Worm (Caenorhabditis elegans) whole organism, L3 larva: ENCODE measurements around the gene R05G6.5.
A peak's percentile ranks its signal among the peaks of the same experiment; 100 is the strongest.

ENCODE experiments used
- R02D3.7 ChIP-seq: fragments of 150-350 bp; optimal IDR thresholded peaks from 2 replicates; lab custom pipeline; 2014; ENCODE audit warnings: missing biosample characterization, missing genetic modification characterization
- ZK546.5 ChIP-seq: sonication (generic microtip); optimal IDR thresholded peaks from 2 replicates; lab custom pipeline; 2017; ENCODE audit warnings: missing biosample characterization, missing genetic modification characterization
- ceh-28 ChIP-seq: fragments of 150-350 bp; optimal IDR thresholded peaks from 2 replicates; lab custom pipeline; 2014; ENCODE audit warnings: missing biosample characterization, missing genetic modification reagents, missing genetic modification characterization
- ceh-82 ChIP-seq: fragments of 150-350 bp; optimal IDR thresholded peaks from 2 replicates; lab custom pipeline; 2014; ENCODE audit warnings: missing biosample characterization, missing genetic modification characterization
- elt-1 ChIP-seq: fragments of 150-350 bp; optimal IDR thresholded peaks from 2 replicates; lab custom pipeline; 2014; ENCODE audit warnings: missing biosample characterization, missing genetic modification characterization
- elt-2 ChIP-seq: sonication (generic microtip); optimal IDR thresholded peaks from 2 replicates; lab custom pipeline; 2016; ENCODE audit warnings: missing genetic modification reagents, mild to moderate bottlenecking, missing genetic modification characterization, missing compliant biosample characterization
- elt-3 ChIP-seq, 3 experiments: fragments of 150-350 bp in 1 of 3; sonication (generic microtip) in 2 of 3; optimal IDR thresholded peaks; 2 replicates in 2 of 3; 4 replicates in 1 of 3; lab custom pipeline; 2014 to 2017; ENCODE audit warnings: missing biosample characterization in 3 of 3, missing genetic modification characterization in 3 of 3
- eor-1 ChIP-seq, 2 experiments: fragments of 150-350 bp; optimal IDR thresholded peaks; 2 replicates each; lab custom pipeline; 2014 to 2018; ENCODE audit warnings: missing biosample characterization in 2 of 2, missing genetic modification characterization in 2 of 2
- fkh-10 ChIP-seq: sonication (generic microtip); optimal IDR thresholded peaks from 2 replicates; lab custom pipeline; 2017; ENCODE audit warnings: missing biosample characterization, missing genetic modification reagents, missing genetic modification characterization
- fkh-2 ChIP-seq: fragments of 150-350 bp; optimal IDR thresholded peaks from 2 replicates; lab custom pipeline; 2014; ENCODE audit warnings: missing biosample characterization, missing genetic modification reagents, missing genetic modification characterization
- hmg-11 ChIP-seq: sonication (generic microtip); optimal IDR thresholded peaks from 2 replicates; lab custom pipeline; 2016; ENCODE audit warnings: missing genetic modification characterization, missing compliant biosample characterization
- lin-15B ChIP-seq: fragments of 150-350 bp; optimal IDR thresholded peaks from 2 replicates; lab custom pipeline; 2014; ENCODE audit warnings: missing biosample characterization, missing genetic modification characterization
- lin-39 ChIP-seq: fragments of 150-350 bp; optimal IDR thresholded peaks from 2 replicates; lab custom pipeline; 2018; ENCODE audit warnings: missing biosample characterization, missing genetic modification reagents, missing genetic modification characterization
- lsy-12 ChIP-seq: sonication (generic microtip); optimal IDR thresholded peaks from 2 replicates; lab custom pipeline; 2016; ENCODE audit warnings: mild to moderate bottlenecking, missing genetic modification characterization, missing compliant biosample characterization
- mdl-1 ChIP-seq: fragments of 150-350 bp; optimal IDR thresholded peaks from 2 replicates; lab custom pipeline; 2014; ENCODE audit warnings: missing biosample characterization, missing genetic modification characterization
- nfya-1 ChIP-seq: sonication (generic microtip); optimal IDR thresholded peaks from 2 replicates; lab custom pipeline; 2017; ENCODE audit warnings: missing genetic modification characterization, mild to moderate bottlenecking, missing compliant biosample characterization, antibody characterized with exemption, moderate library complexity; ENCODE audit not compliant: insufficient read depth
- nhr-11 ChIP-seq: fragments of 150-350 bp; optimal IDR thresholded peaks from 2 replicates; lab custom pipeline; 2014; ENCODE audit warnings: missing biosample characterization, missing genetic modification characterization
- nhr-12 ChIP-seq: fragments of 150-350 bp; optimal IDR thresholded peaks from 2 replicates; lab custom pipeline; 2014; ENCODE audit warnings: missing biosample characterization, missing genetic modification characterization
- nhr-23 ChIP-seq: fragments of 150-350 bp; optimal IDR thresholded peaks from 2 replicates; lab custom pipeline; 2014; ENCODE audit warnings: missing biosample characterization, missing genetic modification reagents, missing genetic modification characterization
- nhr-237 ChIP-seq: fragments of 150-350 bp; optimal IDR thresholded peaks from 2 replicates; lab custom pipeline; 2014; ENCODE audit warnings: missing biosample characterization, missing genetic modification characterization
- nhr-28 ChIP-seq: fragments of 150-350 bp; optimal IDR thresholded peaks from 2 replicates; lab custom pipeline; 2014; ENCODE audit warnings: missing biosample characterization, missing genetic modification characterization
- nhr-43 ChIP-seq: sonication (generic microtip); optimal IDR thresholded peaks from 2 replicates; lab custom pipeline; 2016; ENCODE audit warnings: mild to moderate bottlenecking, missing genetic modification characterization, missing compliant biosample characterization; ENCODE audit not compliant: poor library complexity, severe bottlenecking
- nhr-67 ChIP-seq: fragments of 150-350 bp; optimal IDR thresholded peaks from 2 replicates; lab custom pipeline; 2014; ENCODE audit warnings: missing biosample characterization, missing genetic modification characterization
- pha-4 ChIP-seq: fragments of 150-350 bp; optimal IDR thresholded peaks from 2 replicates; lab custom pipeline; 2014; ENCODE audit warnings: missing biosample characterization, missing genetic modification reagents, missing genetic modification characterization
- pqm-1 ChIP-seq: fragments of 150-350 bp; optimal IDR thresholded peaks from 2 replicates; lab custom pipeline; 2017; ENCODE audit warnings: missing biosample characterization, missing genetic modification characterization, inconsistent platforms
- skn-1 ChIP-seq: fragments of 150-350 bp; optimal IDR thresholded peaks from 2 replicates; lab custom pipeline; 2014; ENCODE audit warnings: missing biosample characterization, missing genetic modification characterization
- snpc-4 ChIP-seq: fragments of 150-350 bp; optimal IDR thresholded peaks from 2 replicates; lab custom pipeline; 2014; ENCODE audit warnings: missing biosample characterization, missing genetic modification characterization
- tbx-2 ChIP-seq: sonication (generic microtip); optimal IDR thresholded peaks from 2 replicates; lab custom pipeline; 2016; ENCODE audit warnings: mild to moderate bottlenecking, missing genetic modification characterization, missing compliant biosample characterization

Gene R05G6.5

ce11 chrIV:7497205-7497604, 11.0 kb upstream of the R05G6.5 start:
- TF ChIP-seq lsy-12 (no peak), nhr-28 (no peak), fkh-10 (GFP tag; lab: Kevin White, UChicago) (no peak), skn-1 (tag; lab: Kevin White, UChicago) (no peak), nhr-237 (tag; lab: Kevin White, UChicago) (no peak), fkh-2 (tag; lab: Kevin White, UChicago) (no peak), pqm-1 (tag; lab: Kevin White, UChicago) (peak; percentile 52), ceh-28 (tag; lab: Kevin White, UChicago) (no peak), ZK546.5 (tag; lab: Kevin White, UChicago) (no peak), nhr-12 (tag; lab: Kevin White, UChicago) (no peak), ceh-82 (tag; lab: Kevin White, UChicago) (no peak), eor-1 (tag; optimal IDR thresholded peaks at IDR 0.05; lab: Kevin White, UChicago) (no peak), elt-2 (peak; percentile 50), nhr-67 (no peak), R02D3.7 (tag; lab: Kevin White, UChicago) (no peak), hmg-11 (tag; lab: Kevin White, UChicago) (no peak), tbx-2 (tag; lab: Kevin White, UChicago) (no peak)

- TF ChIP-seq nhr-23 (no peak), hmg-11 (tag; lab: Kevin White, UChicago) (no peak), lin-39 (tag; lab: Kevin White, UChicago) (no peak), tbx-2 (tag; lab: Kevin White, UChicago) (no peak), nhr-11 (tag; lab: Kevin White, UChicago) (no peak), mdl-1 (tag; lab: Kevin White, UChicago) (no peak), ZK546.5 (tag; lab: Kevin White, UChicago) (no peak), fkh-2 (tag; lab: Kevin White, UChicago) (no peak), elt-3 (tag; optimal IDR thresholded peaks at IDR 0.05; lab: Kevin White, UChicago) (no peak), ceh-28 (tag; lab: Kevin White, UChicago) (no peak), nfya-1 (tag; lab: Kevin White, UChicago) (no peak), skn-1 (tag; lab: Kevin White, UChicago) (no peak), nhr-67 (no peak)
Measured at ce11 chrIV:7497750-7498149, 10.4 kb upstream of the R05G6.5 start, which contains the start of gene egas-4. egas-4 (minus strand) TSS chrIV:7497850.

- peak; percentile 63 for TF ChIP-seq snpc-4 (tag; lab: Kevin White, UChicago)
- TF ChIP-seq pha-4 (tag; lab: Kevin White, UChicago), result no peak
- no peak for TF ChIP-seq lin-15B (tag; lab: Kevin White, UChicago)
Measured at ce11 chrIV:7499302-7499701, 8.9 kb upstream of the R05G6.5 start.

- peak; percentile 64 for TF ChIP-seq elt-1 (tag; lab: Kevin White, UChicago)
- TF ChIP-seq fkh-2 (tag; lab: Kevin White, UChicago), result no peak
Measured at ce11 chrIV:7500924-7501323, 7.2 kb upstream of the R05G6.5 start.

ce11 chrIV:7501337-7501736, 6.8 kb upstream of the R05G6.5 start, which contains the start of gene F55G1.15:
F55G1.15 (minus strand) TSS chrIV:7501437.
- peak; percentile 46 for TF ChIP-seq elt-2
- TF ChIP-seq ZK546.5 (tag; lab: Kevin White, UChicago), result no peak

- TF ChIP-seq nhr-23 (no peak), R02D3.7 (tag; lab: Kevin White, UChicago) (no peak), lin-15B (tag; lab: Kevin White, UChicago) (no peak), nhr-43 (tag; lab: Kevin White, UChicago) (no peak), nhr-11 (tag; lab: Kevin White, UChicago) (no peak), skn-1 (tag; lab: Kevin White, UChicago) (no peak)
Measured at ce11 chrIV:7503322-7503721, 4.8 kb upstream of the R05G6.5 start, which contains the start of gene glt-6. glt-6 (plus strand) TSS chrIV:7503622.
